Worm (Caenorhabditis elegans) whole organism, early embryonic: ENCODE data around the gene F59A1.15.
A peak's percentile ranks its signal among the peaks of the same experiment; 100 is the strongest.

ENCODE experiments used
- B0310.2 ChIP-seq: sonication (generic microtip); optimal IDR thresholded peaks from 2 replicates; lab custom pipeline; 2016; ENCODE audit warnings: mild to moderate bottlenecking, missing genetic modification characterization, missing compliant biosample characterization
- F13C5.2 ChIP-seq: sonication (generic microtip); optimal IDR thresholded peaks from 2 replicates; lab custom pipeline; 2017; ENCODE audit warnings: mild to moderate bottlenecking, missing genetic modification characterization, inconsistent platforms, missing compliant biosample characterization
- aly-1 ChIP-seq: sonication (generic microtip); optimal IDR thresholded peaks from 2 replicates; lab custom pipeline; 2016; ENCODE audit warnings: missing genetic modification characterization, missing compliant biosample characterization
- ama-1 ChIP-seq: fragments of 150-350 bp; optimal IDR thresholded peaks from 2 replicates; lab custom pipeline; 2014
- ceh-13 ChIP-seq: fragments of 200-800 bp; sonication (Bioruptor generic); optimal IDR thresholded peaks from 2 replicates; lab custom pipeline; 2018; ENCODE audit warnings: mild to moderate bottlenecking, missing genetic modification characterization, missing compliant biosample characterization
- ceh-36 ChIP-seq: sonication (generic microtip); optimal IDR thresholded peaks from 2 replicates; lab custom pipeline; 2016; ENCODE audit warnings: missing genetic modification characterization, inconsistent platforms, missing compliant biosample characterization
- ets-7 ChIP-seq: sonication (generic microtip); optimal IDR thresholded peaks from 2 replicates; lab custom pipeline; 2016; ENCODE audit warnings: missing genotype, missing genetic modification characterization, missing compliant biosample characterization
- flt-1 ChIP-seq: fragments of 200-800 bp; sonication (Bioruptor generic); IDR thresholded peaks from 2 replicates; pipeline ENCODE4 v1.3.6; 2022; ENCODE audit warnings: missing genetic modification characterization, missing compliant biosample characterization
- hmbx-1 ChIP-seq: sonication (generic microtip); optimal IDR thresholded peaks from 2 replicates; lab custom pipeline; 2016; ENCODE audit warnings: mild to moderate bottlenecking, missing genetic modification characterization, missing compliant biosample characterization
- hmg-4 ChIP-seq: fragments of 200-800 bp; sonication (Bioruptor generic); optimal IDR thresholded peaks from 2 replicates; lab custom pipeline; 2018; ENCODE audit warnings: mild to moderate bottlenecking, missing genetic modification characterization, missing compliant biosample characterization
- hnd-1 ChIP-seq: sonication (generic microtip); optimal IDR thresholded peaks from 2 replicates; lab custom pipeline; 2016; ENCODE audit warnings: missing genetic modification characterization, missing compliant biosample characterization
- pes-1 ChIP-seq: fragments of 200-800 bp; sonication (Bioruptor generic); IDR thresholded peaks from 2 replicates; pipeline ENCODE4 v1.3.6; 2022; ENCODE audit warnings: missing genetic modification reagents, missing genetic modification characterization, missing compliant biosample characterization
- scrt-1 ChIP-seq: fragments of 200-800 bp; sonication (Bioruptor generic); IDR thresholded peaks from 2 replicates; pipeline ENCODE4 v1.3.6; 2022; ENCODE audit warnings: missing genetic modification characterization, missing compliant biosample characterization
- sea-1 ChIP-seq: fragments of 200-800 bp; sonication (Bioruptor generic); conservative IDR thresholded peaks from 2 replicates; pipeline ENCODE4 v1.3.6; 2022; ENCODE audit warnings: missing genetic modification characterization, missing compliant biosample characterization
- tbx-11 ChIP-seq: fragments of 200-800 bp; sonication (Bioruptor generic); IDR thresholded peaks from 2 replicates; pipeline ENCODE4 v1.3.6; 2022; ENCODE audit warnings: missing genetic modification characterization, missing compliant biosample characterization
- tbx-37 ChIP-seq: fragments of 200-800 bp; sonication (Bioruptor generic); conservative IDR thresholded peaks from 2 replicates; pipeline ENCODE4 v1.3.6; 2022; ENCODE audit warnings: missing genetic modification reagents, missing genetic modification characterization, missing compliant biosample characterization
- tra-4 ChIP-seq: sonication (generic microtip); optimal IDR thresholded peaks from 2 replicates; lab custom pipeline; 2017; ENCODE audit warnings: missing genetic modification characterization, missing compliant biosample characterization

F59A1.15 gene

ce11 chrV:17683763-17684162 is at the start of gene F59A1.15:
Gene F59A1.15 (minus strand): TSS chrV:17683863.
- TF ChIP-seq ceh-36 (no peak), tbx-11 (GFP tag; lab: Robert Waterston, UW) (no peak), hmg-4 (GFP tag; lab: Kevin White, UChicago) (no peak), F13C5.2 (tag; lab: Kevin White, UChicago) (no peak)

- TF ChIP-seq B0310.2 (no peak), tbx-37 (GFP tag; lab: Robert Waterston, UW) (no peak), ceh-36 (no peak), hmg-4 (GFP tag; lab: Kevin White, UChicago) (no peak), ets-7 (tag; lab: Kevin White, UChicago) (no peak), flt-1 (GFP tag; lab: Robert Waterston, UW) (no peak), scrt-1 (GFP tag; lab: Robert Waterston, UW) (no peak), sea-1 (GFP tag; lab: Robert Waterston, UW) (no peak), aly-1 (no peak), F13C5.2 (tag; lab: Kevin White, UChicago) (no peak)
Observed at ce11 chrV:17732516-17732915, 48.9 kb upstream of the F59A1.15 start, which contains the start of gene twk-42. Gene twk-42 (minus strand): TSS chrV:17732616.

ce11 chrV:17728757-17729156 is 45.1 kb upstream of the F59A1.15 start:
- TF ChIP-seq flt-1 (GFP tag; lab: Robert Waterston, UW) (no peak), tbx-37 (GFP tag; lab: Robert Waterston, UW) (no peak), ceh-13 (GFP tag; lab: Kevin White, UChicago) (no peak), ceh-36 (no peak)

- no peak for TF ChIP-seq tbx-37 (GFP tag; lab: Robert Waterston, UW)
- peak; percentile 69 for TF ChIP-seq ceh-36
Observed at ce11 chrV:17728336-17728735, 44.7 kb upstream of the F59A1.15 start.

- TF ChIP-seq tra-4 = no peak
- TF ChIP-seq ceh-13 (GFP tag; lab: Kevin White, UChicago) = no peak
- TF ChIP-seq ceh-36 = no peak
- TF ChIP-seq pes-1 (GFP tag; lab: Robert Waterston, UW) = no peak
- no peak for TF ChIP-seq hnd-1 (tag; lab: Kevin White, UChicago)
- no peak for TF ChIP-seq ama-1
- TF ChIP-seq F13C5.2 (tag; lab: Kevin White, UChicago) = no peak
- no peak for TF ChIP-seq ets-7 (tag; lab: Kevin White, UChicago)
Observed at ce11 chrV:17724704-17725103, 41.0 kb upstream of the F59A1.15 start, which contains the start of gene fat-5. Gene fat-5 (plus strand): TSS chrV:17725004.

- TF ChIP-seq hmbx-1 (no peak), ets-7 (tag; lab: Kevin White, UChicago) (no peak), B0310.2 (no peak), hnd-1 (tag; lab: Kevin White, UChicago) (no peak), pes-1 (GFP tag; lab: Robert Waterston, UW) (no peak), scrt-1 (GFP tag; lab: Robert Waterston, UW) (no peak), tbx-37 (GFP tag; lab: Robert Waterston, UW) (no peak), hmg-4 (GFP tag; lab: Kevin White, UChicago) (no peak), ceh-36 (no peak), F13C5.2 (tag; lab: Kevin White, UChicago) (no peak), tbx-11 (GFP tag; lab: Robert Waterston, UW) (no peak), tra-4 (no peak), ceh-13 (GFP tag; lab: Kevin White, UChicago) (no peak)
Observed at ce11 chrV:17723142-17723781, 39.6 kb upstream of the F59A1.15 start.

ce11 chrV:17722553-17722952 is 38.9 kb upstream of the F59A1.15 start:
- no peak for TF ChIP-seq tra-4
- no peak for TF ChIP-seq ceh-36
- TF ChIP-seq hmg-4 (GFP tag; lab: Kevin White, UChicago) = no peak
- no peak for TF ChIP-seq hnd-1 (tag; lab: Kevin White, UChicago)
- TF ChIP-seq hmbx-1 = no peak
- TF ChIP-seq tbx-11 (GFP tag; lab: Robert Waterston, UW) = no peak
- TF ChIP-seq F13C5.2 (tag; lab: Kevin White, UChicago) = no peak
- TF ChIP-seq pes-1 (GFP tag; lab: Robert Waterston, UW) = no peak
- TF ChIP-seq sea-1 (GFP tag; lab: Robert Waterston, UW) = no peak
- TF ChIP-seq tbx-37 (GFP tag; lab: Robert Waterston, UW) = no peak
- TF ChIP-seq aly-1 = no peak
- TF ChIP-seq scrt-1 (GFP tag; lab: Robert Waterston, UW) = no peak
- TF ChIP-seq flt-1 (GFP tag; lab: Robert Waterston, UW) = no peak
- no peak for TF ChIP-seq ceh-13 (GFP tag; lab: Kevin White, UChicago)
- TF ChIP-seq ets-7 (tag; lab: Kevin White, UChicago) = no peak
- no peak for TF ChIP-seq B0310.2
- no peak for TF ChIP-seq ama-1

ce11 chrV:17721709-17722108 is 38.0 kb upstream of the F59A1.15 start:
- no peak for TF ChIP-seq ets-7 (tag; lab: Kevin White, UChicago)
- TF ChIP-seq ceh-36 = no peak
- TF ChIP-seq tbx-37 (GFP tag; lab: Robert Waterston, UW) = no peak
- no peak for TF ChIP-seq flt-1 (GFP tag; lab: Robert Waterston, UW)
- TF ChIP-seq sea-1 (GFP tag; lab: Robert Waterston, UW) = no peak
- no peak for TF ChIP-seq aly-1
- TF ChIP-seq scrt-1 (GFP tag; lab: Robert Waterston, UW) = no peak
- no peak for TF ChIP-seq hmbx-1
- no peak for TF ChIP-seq tbx-11 (GFP tag; lab: Robert Waterston, UW)
- no peak for TF ChIP-seq hmg-4 (GFP tag; lab: Kevin White, UChicago)
- TF ChIP-seq hnd-1 (tag; lab: Kevin White, UChicago) = no peak
- TF ChIP-seq B0310.2 = no peak
- TF ChIP-seq ceh-13 (GFP tag; lab: Kevin White, UChicago) = no peak
